Worm (Caenorhabditis elegans): ENCODE results near the gene aakg-2.

The aakg-2 gene

ce11 chrX:16825358-16825757 is 43.5 kb downstream of the aakg-2 start, which contains the start of gene sto-5:
Gene sto-5 (minus strand): TSS chrX:16825458.
- TF ChIP-seq sup-37 (GFP tag; optimal IDR thresholded peaks at IDR 0.05) (no peak), egl-13 (tag; optimal IDR thresholded peaks at IDR 0.05) (no peak), efl-3 (GFP tag; optimal IDR thresholded peaks at IDR 0.05) (no peak), nhr-77 (tag; optimal IDR thresholded peaks at IDR 0.05) (no peak), unc-62 (GFP tag; optimal IDR thresholded peaks at IDR 0.05) (no peak), nhr-47 (tag; optimal IDR thresholded peaks at IDR 0.05) (no peak), ceh-90 (tag; optimal IDR thresholded peaks at IDR 0.05) (no peak), fkh-4 (tag; optimal IDR thresholded peaks at IDR 0.05; ENCODE audit: borderline replicate concordance) (no peak), mdl-1 (tag; optimal IDR thresholded peaks at IDR 0.05) (no peak), elt-2 (tag; optimal IDR thresholded peaks at IDR 0.05) (no peak), ztf-11 (tag; optimal IDR thresholded peaks at IDR 0.05) (no peak), nhr-12 (tag; optimal IDR thresholded peaks at IDR 0.05) (no peak), dsc-1 (tag; optimal IDR thresholded peaks at IDR 0.05) (no peak), aly-2 (tag; optimal IDR thresholded peaks at IDR 0.05) (no peak), jun-1 (tag; optimal IDR thresholded peaks at IDR 0.05) (no peak), sox-4 (tag; optimal IDR thresholded peaks at IDR 0.05) (no peak)

ce11 chrX:16821533-16821932 is 47.3 kb downstream of the aakg-2 start:
- no peak for TF ChIP-seq lin-14 (GFP tag; optimal IDR thresholded peaks at IDR 0.05)
- TF ChIP-seq lin-13 (GFP tag; optimal IDR thresholded peaks at IDR 0.05): no peak
- TF ChIP-seq unc-86 (tag; optimal IDR thresholded peaks at IDR 0.05): no peak
- TF ChIP-seq pax-3 (tag; optimal IDR thresholded peaks at IDR 0.05): no peak
- TF ChIP-seq tbx-2 (tag; optimal IDR thresholded peaks at IDR 0.05): no peak
- TF ChIP-seq isw-1 (GFP tag; IDR thresholded peaks at IDR 0.05): no peak
- no peak for TF ChIP-seq mdl-1 (tag; optimal IDR thresholded peaks at IDR 0.05)
- no peak for TF ChIP-seq aly-2 (tag; optimal IDR thresholded peaks at IDR 0.05)
- TF ChIP-seq C16A3.4 (tag; optimal IDR thresholded peaks at IDR 0.05): no peak
- no peak for TF ChIP-seq dsc-1 (tag; optimal IDR thresholded peaks at IDR 0.05)
- no peak for TF ChIP-seq elt-2 (tag; optimal IDR thresholded peaks at IDR 0.05)
- TF ChIP-seq ceh-90 (tag; optimal IDR thresholded peaks at IDR 0.05): no peak
- no peak for TF ChIP-seq nhr-90 (tag; optimal IDR thresholded peaks at IDR 0.05; ENCODE audit: poor library complexity)
- no peak for TF ChIP-seq ceh-63 (GFP tag; optimal IDR thresholded peaks at IDR 0.05)
- TF ChIP-seq aha-1 (tag; optimal IDR thresholded peaks at IDR 0.05): no peak
- TF ChIP-seq unc-98 (GFP tag; IDR thresholded peaks at IDR 0.05): no peak
- no peak for TF ChIP-seq nhr-84 (tag; optimal IDR thresholded peaks at IDR 0.05)

DNA sequence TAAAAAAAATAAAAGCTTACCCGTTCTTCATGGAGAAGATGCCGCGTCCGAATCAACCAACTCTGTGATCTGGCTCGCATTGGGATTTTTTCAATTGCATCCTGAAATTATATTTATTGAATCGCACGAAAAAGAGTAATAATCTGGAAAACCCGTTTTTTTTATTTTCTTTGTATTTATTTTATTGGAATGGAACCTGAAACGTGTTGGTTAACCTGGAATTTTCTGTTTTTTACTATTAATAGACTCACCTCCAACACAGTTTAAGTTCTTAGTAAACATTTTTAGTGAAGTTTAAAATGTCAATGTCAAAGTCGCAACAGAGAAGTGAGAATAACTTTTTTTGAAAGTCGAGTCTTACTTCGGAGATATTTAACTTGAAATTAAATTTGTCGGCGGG is 50.6 kb downstream of the aakg-2 start:
- TF ChIP-seq ceh-63 (GFP tag; optimal IDR thresholded peaks at IDR 0.05) (no peak), efl-1 (optimal IDR thresholded peaks at IDR 0.05) (no peak), efl-1 (GFP tag; optimal IDR thresholded peaks at IDR 0.05 in 1 of 2) (peak in 1 of 2 experiments; percentile 56)

- peak; percentile 51 for TF ChIP-seq lin-14 (GFP tag; optimal IDR thresholded peaks at IDR 0.05)
- TF ChIP-seq fkh-10 (GFP tag; optimal IDR thresholded peaks at IDR 0.05): peak; percentile 34
- TF ChIP-seq mab-9 (GFP tag; IDR thresholded peaks at IDR 0.05): no peak
- TF ChIP-seq efl-1 (optimal IDR thresholded peaks at IDR 0.05): no peak
- TF ChIP-seq efl-1 (GFP tag; optimal IDR thresholded peaks at IDR 0.05 in 1 of 2): no peak
- no peak for TF ChIP-seq C04F5.9 (tag; optimal IDR thresholded peaks at IDR 0.05)
- no peak for TF ChIP-seq grh-1 (GFP tag; IDR thresholded peaks at IDR 0.05)
Observed at ce11 chrX:16816854-16817253, 52.0 kb downstream of the aakg-2 start.

Measured in whole organism, L1 larva.